Fruit fly (Drosophila melanogaster) whole organism, wandering third instar larva: ENCODE results near the gene CG43149.

ENCODE experiments used
- Abd-B ChIP-seq: fragments of >200 bp; optimal IDR thresholded peaks from 2 replicates; lab custom pipeline; 2017; ENCODE audit warnings: missing biosample characterization, missing genetic modification characterization
- CG32264 ChIP-seq: fragments of 200-800 bp; sonication (Bioruptor generic); optimal IDR thresholded peaks from 2 replicates; lab custom pipeline; 2016; ENCODE audit warnings: missing biosample characterization, missing genetic modification characterization
- CG9705 ChIP-seq: fragments of 200-800 bp; sonication (Bioruptor generic); optimal IDR thresholded peaks from 2 replicates; lab custom pipeline; 2018; ENCODE audit warnings: missing biosample characterization, mild to moderate bottlenecking, missing genetic modification characterization
- CrebA ChIP-seq: fragments of 200-800 bp; sonication (Bioruptor generic); optimal IDR thresholded peaks from 2 replicates; lab custom pipeline; 2016; ENCODE audit warnings: missing biosample characterization, mild to moderate bottlenecking, missing genetic modification characterization, borderline replicate concordance
- Dfd ChIP-seq: fragments of >200 bp; optimal IDR thresholded peaks from 2 replicates; lab custom pipeline; 2017; ENCODE audit warnings: missing biosample characterization, missing genetic modification characterization
- Dif ChIP-seq: fragments of 200-275, 200-300 bp; sonication (Bioruptor generic); optimal IDR thresholded peaks from 2 replicates; lab custom pipeline; 2018; ENCODE audit warnings: missing biosample characterization, missing genetic modification characterization; ENCODE audit not compliant: partially characterized antibody
- GATAd ChIP-seq: sonication (Bioruptor generic); optimal IDR thresholded peaks from 2 replicates; lab custom pipeline; 2016; ENCODE audit warnings: missing biosample characterization, missing genetic modification characterization
- HLH106 ChIP-seq: fragments of 200-800 bp; optimal IDR thresholded peaks from 3 replicates; lab custom pipeline; 2019; ENCODE audit warnings: missing biosample characterization, mild to moderate bottlenecking, missing genetic modification characterization, moderate library complexity
- Hnf4 ChIP-seq: fragments of 200-800 bp; sonication (Bioruptor generic); optimal IDR thresholded peaks from 2 replicates; lab custom pipeline; 2016; ENCODE audit warnings: missing biosample characterization, mild to moderate bottlenecking, missing genetic modification characterization
- Hr78 ChIP-seq: fragments of >200 bp; optimal IDR thresholded peaks from 2 replicates; lab custom pipeline; 2017; ENCODE audit warnings: missing biosample characterization, missing genetic modification characterization
- Hr83 ChIP-seq: fragments of 200-300 bp; sonication (Bioruptor generic); optimal IDR thresholded peaks from 2 replicates; lab custom pipeline; 2016; ENCODE audit warnings: missing biosample characterization, mild to moderate bottlenecking, missing genetic modification characterization, moderate library complexity; ENCODE audit not compliant: poor library complexity, severe bottlenecking
- Jra ChIP-seq: sonication (Bioruptor generic); optimal IDR thresholded peaks from 2 replicates; lab custom pipeline; 2016; ENCODE audit warnings: missing biosample characterization, missing genetic modification characterization
- Mio ChIP-seq: sonication (Bioruptor generic); optimal IDR thresholded peaks from 2 replicates; lab custom pipeline; 2016; ENCODE audit warnings: missing biosample characterization, missing genetic modification characterization
- Myc ChIP-seq: fragments of >200 bp; optimal IDR thresholded peaks from 2 replicates; lab custom pipeline; 2017
- N ChIP-seq: fragments of >200 bp; optimal IDR thresholded peaks from 2 replicates; lab custom pipeline; 2018; ENCODE audit warnings: missing biosample characterization, missing external identifiers, missing genetic modification characterization
- OdsH ChIP-seq: fragments of 200-800 bp; sonication (Bioruptor generic); optimal IDR thresholded peaks from 2 replicates; lab custom pipeline; 2016; ENCODE audit warnings: missing biosample characterization, mild to moderate bottlenecking, missing genetic modification characterization
- Rel ChIP-seq, 2 experiments: fragments of 200-800 bp; sonication (Bioruptor generic) in 1 of 2; optimal IDR thresholded peaks; 2 replicates in 1 of 2; 3 replicates in 1 of 2; lab custom pipeline; 2016 to 2019; ENCODE audit warnings: mild to moderate bottlenecking in 2 of 2, missing biosample characterization in 2 of 2, missing genetic modification characterization in 2 of 2, moderate library complexity in 1 of 2
- Sp1 ChIP-seq: fragments of 200-800 bp; sonication (Bioruptor generic); optimal IDR thresholded peaks from 3 replicates; lab custom pipeline; 2019; ENCODE audit warnings: missing biosample characterization, mild to moderate bottlenecking, missing genetic modification characterization, moderate library complexity
- Vsx2 ChIP-seq: fragments of 200-300, 225-300 bp; sonication (Bioruptor generic); optimal IDR thresholded peaks from 2 replicates; lab custom pipeline; 2018; ENCODE audit warnings: missing biosample characterization, missing genetic modification characterization; ENCODE audit not compliant: partially characterized antibody
- br ChIP-seq: fragments of 200-800 bp; sonication (Bioruptor generic); optimal IDR thresholded peaks from 2 replicates; lab custom pipeline; 2016; ENCODE audit warnings: missing biosample characterization, missing genetic modification characterization
- brk ChIP-seq: fragments of 200-800 bp; sonication (Bioruptor generic); optimal IDR thresholded peaks from 2 replicates; lab custom pipeline; 2016; ENCODE audit warnings: missing biosample characterization, mild to moderate bottlenecking, missing genetic modification characterization
- dl ChIP-seq, 2 experiments: fragments of 175-275, 200-275 bp in 1 of 2; fragments of 200-275 bp in 1 of 2; sonication (Bioruptor generic); optimal IDR thresholded peaks; lab custom pipeline; 2018; ENCODE audit warnings: mild to moderate bottlenecking in 2 of 2, missing biosample characterization in 2 of 2, missing genetic modification characterization in 2 of 2, moderate library complexity in 2 of 2; ENCODE audit not compliant: partially characterized antibody in 2 of 2, insufficient read depth in 1 of 2
- dmrt93B ChIP-seq: fragments of 200-800 bp; sonication (Bioruptor generic); optimal IDR thresholded peaks from 2 replicates; lab custom pipeline; 2018; ENCODE audit warnings: missing biosample characterization, mild to moderate bottlenecking, missing genetic modification characterization
- dsf ChIP-seq: sonication (Bioruptor generic); optimal IDR thresholded peaks from 2 replicates; lab custom pipeline; 2016; ENCODE audit warnings: missing biosample characterization, missing genetic modification characterization, borderline replicate concordance
- ey ChIP-seq: fragments of 200-800 bp; sonication (Bioruptor generic); optimal IDR thresholded peaks from 2 replicates; lab custom pipeline; 2016; ENCODE audit warnings: missing biosample characterization, missing genetic modification characterization
- foxo ChIP-seq, 2 experiments: fragments of 200-800 bp; sonication (Bioruptor generic); optimal IDR thresholded peaks; 2 replicates in 1 of 2; 3 replicates in 1 of 2; lab custom pipeline; 2016 to 2017; ENCODE audit warnings: missing biosample characterization in 2 of 2, missing genetic modification characterization in 2 of 2
- fru ChIP-seq: fragments of 200-800 bp; sonication (Bioruptor generic); optimal IDR thresholded peaks from 3 replicates; lab custom pipeline; 2016; ENCODE audit warnings: missing biosample characterization, mild to moderate bottlenecking, missing genetic modification characterization
- h ChIP-seq: fragments of 200-800 bp; sonication (Bioruptor generic); optimal IDR thresholded peaks from 3 replicates; lab custom pipeline; 2016; ENCODE audit warnings: missing biosample characterization, mild to moderate bottlenecking, missing genetic modification characterization
- jim ChIP-seq: fragments of 175-275, 200-325 bp; sonication (Bioruptor generic); optimal IDR thresholded peaks from 2 replicates; lab custom pipeline; 2016; ENCODE audit warnings: missing biosample characterization, mild to moderate bottlenecking, missing genetic modification characterization
- lola ChIP-seq: fragments of >200 bp; optimal IDR thresholded peaks from 2 replicates; lab custom pipeline; 2017; ENCODE audit warnings: missing biosample characterization, missing genetic modification characterization
- pan ChIP-seq: fragments of >200 bp; optimal IDR thresholded peaks from 2 replicates; lab custom pipeline; 2017
- psq ChIP-seq: fragments of 200-800 bp; sonication (Bioruptor generic); optimal IDR thresholded peaks from 3 replicates; lab custom pipeline; 2017; ENCODE audit warnings: missing biosample characterization, mild to moderate bottlenecking, missing genetic modification characterization, moderate library complexity
- rgr ChIP-seq: fragments of 200-800 bp; sonication (Bioruptor generic); optimal IDR thresholded peaks from 3 replicates; lab custom pipeline; 2016; ENCODE audit warnings: missing biosample characterization, mild to moderate bottlenecking, missing genetic modification characterization
- sage ChIP-seq: fragments of 200-800 bp; sonication (Bioruptor generic); optimal IDR thresholded peaks from 2 replicates; lab custom pipeline; 2016; ENCODE audit warnings: missing biosample characterization, mild to moderate bottlenecking, missing genetic modification characterization
- sv ChIP-seq: fragments of 200-800 bp; sonication (Bioruptor generic); optimal IDR thresholded peaks from 3 replicates; lab custom pipeline; 2016; ENCODE audit warnings: missing biosample characterization, missing genetic modification characterization
- tai ChIP-seq: sonication (Bioruptor generic); optimal IDR thresholded peaks from 2 replicates; lab custom pipeline; 2016; ENCODE audit warnings: missing biosample characterization, missing genetic modification characterization
- usp ChIP-seq: fragments of >200 bp; optimal IDR thresholded peaks from 2 replicates; lab custom pipeline; 2017; ENCODE audit warnings: missing biosample characterization, missing genetic modification characterization
- woc ChIP-seq: sonication (Bioruptor generic); optimal IDR thresholded peaks from 2 replicates; lab custom pipeline; 2016; ENCODE audit warnings: missing biosample characterization, mild to moderate bottlenecking, missing genetic modification characterization

The CG43149 gene

dm6 chr3L:71247-71646, 16.7 kb upstream of the CG43149 start:
- no peak for TF ChIP-seq Myc (lab: Kevin White, UChicago)
- TF ChIP-seq woc (GFP tag; lab: Kevin White, UChicago), result peak; percentile 38
- no peak for TF ChIP-seq brk (GFP tag; lab: Kevin White, UChicago)
- TF ChIP-seq GATAd (GFP tag; lab: Kevin White, UChicago), result no peak
- TF ChIP-seq tai (GFP tag; lab: Kevin White, UChicago), result no peak
- TF ChIP-seq Mio (GFP tag; lab: Kevin White, UChicago), result no peak
- no peak for TF ChIP-seq pan (lab: Kevin White, UChicago)
- no peak for TF ChIP-seq dmrt93B (GFP tag; lab: Kevin White, UChicago)
- TF ChIP-seq h, result peak; percentile 56
- no peak for TF ChIP-seq Sp1
- no peak for TF ChIP-seq jim (GFP tag; lab: Kevin White, UChicago)
- peak; percentile 28 for TF ChIP-seq psq (GFP tag; lab: Kevin White, UChicago)
- TF ChIP-seq dsf (GFP tag; lab: Kevin White, UChicago), result no peak
- peak; percentile 4 for TF ChIP-seq Dif (GFP tag; lab: Kevin White, UChicago)
- TF ChIP-seq Vsx2 (GFP tag; lab: Kevin White, UChicago), result no peak
- TF ChIP-seq CrebA (GFP tag; lab: Kevin White, UChicago), result no peak
- TF ChIP-seq Hnf4 (GFP tag; lab: Kevin White, UChicago), result no peak
- TF ChIP-seq Rel (GFP tag; optimal IDR thresholded peaks at IDR 0.05; lab: Kevin White, UChicago), result no peak
- TF ChIP-seq Rel (tag; optimal IDR thresholded peaks at IDR 0.05; lab: Kevin White, UChicago), result no peak
- TF ChIP-seq CG9705, result no peak
- no peak for TF ChIP-seq N
- TF ChIP-seq dl (GFP tag; optimal IDR thresholded peaks at IDR 0.05; lab: Kevin White, UChicago; ENCODE audit: insufficient read depth in 1 of 2, partially characterized antibody in 2 of 2), result no peak
- no peak for TF ChIP-seq Hr78
- TF ChIP-seq rgr (GFP tag; lab: Kevin White, UChicago), result peak; percentile 28
- no peak for TF ChIP-seq sage
- no peak for TF ChIP-seq Abd-B (GFP tag; lab: Kevin White, UChicago)
- TF ChIP-seq Jra, result no peak
- TF ChIP-seq usp (GFP tag; lab: Kevin White, UChicago), result no peak
- no peak for TF ChIP-seq br (GFP tag; lab: Kevin White, UChicago)
- no peak for TF ChIP-seq sv (GFP tag; lab: Kevin White, UChicago)
- no peak for TF ChIP-seq foxo (GFP tag; optimal IDR thresholded peaks at IDR 0.05; lab: Kevin White, UChicago)
- no peak for TF ChIP-seq Dfd (GFP tag; lab: Kevin White, UChicago)
- TF ChIP-seq Hr83 (GFP tag; lab: Kevin White, UChicago), result no peak
- peak; percentile 33 for TF ChIP-seq ey (GFP tag; lab: Kevin White, UChicago)
- TF ChIP-seq OdsH (GFP tag; lab: Kevin White, UChicago), result peak; percentile 44
- no peak for TF ChIP-seq CG32264 (GFP tag; lab: Kevin White, UChicago)
- TF ChIP-seq fru, result peak; percentile 42
- TF ChIP-seq lola (GFP tag; lab: Kevin White, UChicago), result no peak
- no peak for TF ChIP-seq HLH106 (tag; lab: Kevin White, UChicago)

dm6 chr3L:69310-69709, 14.8 kb upstream of the CG43149 start:
- TF ChIP-seq rgr (GFP tag; lab: Kevin White, UChicago) (peak; percentile 36), CG9705 (peak; percentile 2), Rel (GFP tag; optimal IDR thresholded peaks at IDR 0.05; lab: Kevin White, UChicago) (no peak), Rel (tag; optimal IDR thresholded peaks at IDR 0.05; lab: Kevin White, UChicago) (peak; percentile 11), jim (GFP tag; lab: Kevin White, UChicago) (peak; percentile 91), fru (peak; percentile 50), HLH106 (tag; lab: Kevin White, UChicago) (peak; percentile 16), Jra (peak; percentile 91), psq (GFP tag; lab: Kevin White, UChicago) (peak; percentile 90), usp (GFP tag; lab: Kevin White, UChicago) (no peak), ey (GFP tag; lab: Kevin White, UChicago) (no peak), dl (GFP tag; optimal IDR thresholded peaks at IDR 0.05; lab: Kevin White, UChicago; ENCODE audit: insufficient read depth in 1 of 2, partially characterized antibody in 2 of 2) (no peak), Myc (lab: Kevin White, UChicago) (no peak), Sp1 (peak; percentile 61), dsf (GFP tag; lab: Kevin White, UChicago) (no peak), OdsH (GFP tag; lab: Kevin White, UChicago) (no peak)
